Worm (Caenorhabditis elegans) whole organism, L4 larva: Measurements from ENCODE around the gene rpl-39.

Experiments
- ces-1 ChIP-seq: fragments of 150-350 bp; sonication (generic microtip); optimal IDR thresholded peaks from 4 replicates; lab custom pipeline; 2014; ENCODE audit warnings: missing biosample characterization, missing genetic modification reagents, missing genetic modification characterization
- egl-43 ChIP-seq: fragments of 200-800 bp; sonication (Bioruptor generic); IDR thresholded peaks from 2 replicates; pipeline ENCODE4 v1.3.6; 2022; ENCODE audit warnings: missing genetic modification reagents, missing genetic modification characterization, missing compliant biosample characterization
- nhr-10 ChIP-seq: fragments of 150-350 bp; optimal IDR thresholded peaks from 2 replicates; lab custom pipeline; 2014; ENCODE audit warnings: missing biosample characterization, missing genetic modification characterization
- nhr-111 ChIP-seq: fragments of 200-800 bp; sonication (Bioruptor generic); optimal IDR thresholded peaks from 2 replicates; lab custom pipeline; 2018; ENCODE audit warnings: mild to moderate bottlenecking, missing genetic modification characterization, missing compliant biosample characterization
- skn-1 ChIP-seq: fragments of 150-350 bp; optimal IDR thresholded peaks from 2 replicates; lab custom pipeline; 2014; ENCODE audit warnings: missing biosample characterization, missing genetic modification characterization
- unc-130 ChIP-seq: sonication (generic microtip); optimal IDR thresholded peaks from 2 replicates; lab custom pipeline; 2016; ENCODE audit warnings: missing genetic modification reagents, missing genetic modification characterization, missing compliant biosample characterization

ce11 chrV:7785885-7786284, 10.0 kb upstream of the rpl-39 start:
- TF ChIP-seq egl-43 (GFP tag; lab: Robert Waterston, UW) (no peak), ces-1 (GFP tag; lab: Kevin White, UChicago) (no peak), nhr-10 (tag; lab: Kevin White, UChicago) (no peak), nhr-111 (GFP tag; lab: Kevin White, UChicago) (no peak), unc-130 (GFP tag; lab: Kevin White, UChicago) (no peak), skn-1 (tag; lab: Kevin White, UChicago) (no peak)
